Worm (Caenorhabditis elegans): ENCODE results near the gene bus-19.

Gene bus-19

ce11 chrV:12876708-12877107, 4.9 kb downstream of the bus-19 start:
- TF ChIP-seq tbx-37 (GFP tag; conservative IDR thresholded peaks at IDR 0.05) (no peak), ceh-13 (GFP tag; optimal IDR thresholded peaks at IDR 0.05) (no peak), hmg-4 (GFP tag; optimal IDR thresholded peaks at IDR 0.05) (no peak), ama-1 (optimal IDR thresholded peaks at IDR 0.05) (no peak), pes-1 (GFP tag; IDR thresholded peaks at IDR 0.05) (no peak)

DNA sequence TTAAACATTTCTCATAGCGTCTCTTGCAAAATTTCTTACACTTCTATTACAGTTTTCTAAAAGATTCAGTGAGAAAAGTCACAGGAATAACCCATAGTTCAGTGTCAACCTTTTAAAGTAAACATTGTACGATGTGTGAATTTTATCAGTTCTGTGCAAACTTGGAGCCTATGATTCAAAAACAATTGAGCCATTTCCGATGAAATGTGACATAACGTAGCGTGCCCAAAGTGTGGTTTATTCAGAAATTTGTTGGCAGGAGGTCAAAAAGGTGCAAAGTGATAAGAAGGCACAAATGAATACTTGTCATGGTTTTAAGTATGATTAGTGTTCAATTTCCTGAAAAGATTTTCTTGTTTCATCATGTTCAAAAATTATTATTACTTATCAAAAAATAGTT, 5.7 kb downstream of the bus-19 start:
- no peak for TF ChIP-seq flt-1 (GFP tag; IDR thresholded peaks at IDR 0.05)
- TF ChIP-seq aly-1 (tag; optimal IDR thresholded peaks at IDR 0.05): no peak
- no peak for TF ChIP-seq ceh-36 (tag; optimal IDR thresholded peaks at IDR 0.05)
- TF ChIP-seq tbx-37 (GFP tag; conservative IDR thresholded peaks at IDR 0.05): no peak
- no peak for TF ChIP-seq tbx-11 (GFP tag; IDR thresholded peaks at IDR 0.05)
- TF ChIP-seq hmbx-1 (tag; optimal IDR thresholded peaks at IDR 0.05): no peak
- no peak for TF ChIP-seq ceh-13 (GFP tag; optimal IDR thresholded peaks at IDR 0.05)
- TF ChIP-seq scrt-1 (GFP tag; IDR thresholded peaks at IDR 0.05): no peak
- no peak for TF ChIP-seq F13C5.2 (tag; optimal IDR thresholded peaks at IDR 0.05)
- no peak for TF ChIP-seq ets-7 (tag; optimal IDR thresholded peaks at IDR 0.05)
- TF ChIP-seq tra-4 (tag; optimal IDR thresholded peaks at IDR 0.05): no peak
- TF ChIP-seq hmg-4 (GFP tag; optimal IDR thresholded peaks at IDR 0.05): no peak
- no peak for TF ChIP-seq B0310.2 (tag; optimal IDR thresholded peaks at IDR 0.05)
- TF ChIP-seq sea-1 (GFP tag; conservative IDR thresholded peaks at IDR 0.05): no peak
- TF ChIP-seq hnd-1 (tag; optimal IDR thresholded peaks at IDR 0.05): no peak
- TF ChIP-seq ama-1 (optimal IDR thresholded peaks at IDR 0.05): no peak

ce11 chrV:12879349-12879748, 7.5 kb downstream of the bus-19 start:
- TF ChIP-seq hmbx-1 (tag; optimal IDR thresholded peaks at IDR 0.05) (no peak), ceh-13 (GFP tag; optimal IDR thresholded peaks at IDR 0.05) (no peak), tbx-37 (GFP tag; conservative IDR thresholded peaks at IDR 0.05) (no peak), hnd-1 (tag; optimal IDR thresholded peaks at IDR 0.05) (no peak), ets-7 (tag; optimal IDR thresholded peaks at IDR 0.05) (no peak), B0310.2 (tag; optimal IDR thresholded peaks at IDR 0.05) (no peak), ama-1 (optimal IDR thresholded peaks at IDR 0.05) (no peak), F13C5.2 (tag; optimal IDR thresholded peaks at IDR 0.05) (no peak), tbx-11 (GFP tag; IDR thresholded peaks at IDR 0.05) (no peak), aly-1 (tag; optimal IDR thresholded peaks at IDR 0.05) (no peak), hmg-4 (GFP tag; optimal IDR thresholded peaks at IDR 0.05) (no peak), tra-4 (tag; optimal IDR thresholded peaks at IDR 0.05) (no peak), pes-1 (GFP tag; IDR thresholded peaks at IDR 0.05) (no peak), flt-1 (GFP tag; IDR thresholded peaks at IDR 0.05) (no peak), sea-1 (GFP tag; conservative IDR thresholded peaks at IDR 0.05) (no peak)

DNA sequence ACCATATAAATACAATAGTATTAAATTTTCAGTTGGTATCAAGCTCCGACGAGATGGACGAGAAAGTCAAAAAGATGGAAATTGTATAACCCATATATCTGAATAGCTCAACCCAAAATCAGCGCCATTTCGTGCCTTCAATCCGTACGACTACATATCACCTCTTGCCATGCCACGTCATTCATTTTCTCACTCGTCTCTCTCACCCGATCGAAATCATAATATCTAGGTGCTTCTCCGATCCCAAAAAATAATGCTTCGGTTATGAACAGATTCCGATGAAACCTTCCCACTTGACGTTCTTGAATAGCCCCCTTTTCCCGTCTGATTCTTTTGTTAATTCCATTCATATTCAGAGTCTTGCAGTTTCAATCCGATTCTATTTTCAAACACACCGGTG, 9.5 kb downstream of the bus-19 start:
- TF ChIP-seq hnd-1 (tag; optimal IDR thresholded peaks at IDR 0.05) (no peak), hmbx-1 (tag; optimal IDR thresholded peaks at IDR 0.05) (no peak), F13C5.2 (tag; optimal IDR thresholded peaks at IDR 0.05) (no peak), scrt-1 (GFP tag; IDR thresholded peaks at IDR 0.05) (no peak), ceh-13 (GFP tag; optimal IDR thresholded peaks at IDR 0.05) (no peak), flt-1 (GFP tag; IDR thresholded peaks at IDR 0.05) (no peak), tbx-11 (GFP tag; IDR thresholded peaks at IDR 0.05) (no peak), aly-1 (tag; optimal IDR thresholded peaks at IDR 0.05) (no peak), tra-4 (tag; optimal IDR thresholded peaks at IDR 0.05) (no peak), tbx-37 (GFP tag; conservative IDR thresholded peaks at IDR 0.05) (no peak), B0310.2 (tag; optimal IDR thresholded peaks at IDR 0.05) (no peak), ceh-36 (tag; optimal IDR thresholded peaks at IDR 0.05) (no peak), pes-1 (GFP tag; IDR thresholded peaks at IDR 0.05) (no peak), hmg-4 (GFP tag; optimal IDR thresholded peaks at IDR 0.05) (no peak), sea-1 (GFP tag; conservative IDR thresholded peaks at IDR 0.05) (no peak), ets-7 (tag; optimal IDR thresholded peaks at IDR 0.05) (no peak), ama-1 (optimal IDR thresholded peaks at IDR 0.05) (no peak)

ce11 chrV:12882370-12882769, 10.5 kb downstream of the bus-19 start:
- TF ChIP-seq hnd-1 (tag; optimal IDR thresholded peaks at IDR 0.05) (no peak), B0310.2 (tag; optimal IDR thresholded peaks at IDR 0.05) (no peak), flt-1 (GFP tag; IDR thresholded peaks at IDR 0.05) (no peak), sea-1 (GFP tag; conservative IDR thresholded peaks at IDR 0.05) (no peak), scrt-1 (GFP tag; IDR thresholded peaks at IDR 0.05) (no peak), tbx-11 (GFP tag; IDR thresholded peaks at IDR 0.05) (no peak), tbx-37 (GFP tag; conservative IDR thresholded peaks at IDR 0.05) (no peak), ets-7 (tag; optimal IDR thresholded peaks at IDR 0.05) (no peak), aly-1 (tag; optimal IDR thresholded peaks at IDR 0.05) (no peak), pes-1 (GFP tag; IDR thresholded peaks at IDR 0.05) (no peak), hmg-4 (GFP tag; optimal IDR thresholded peaks at IDR 0.05) (no peak), F13C5.2 (tag; optimal IDR thresholded peaks at IDR 0.05) (no peak), tra-4 (tag; optimal IDR thresholded peaks at IDR 0.05) (no peak), ceh-13 (GFP tag; optimal IDR thresholded peaks at IDR 0.05) (no peak), ceh-36 (tag; optimal IDR thresholded peaks at IDR 0.05) (no peak), hmbx-1 (tag; optimal IDR thresholded peaks at IDR 0.05) (no peak), ama-1 (optimal IDR thresholded peaks at IDR 0.05) (no peak)

DNA sequence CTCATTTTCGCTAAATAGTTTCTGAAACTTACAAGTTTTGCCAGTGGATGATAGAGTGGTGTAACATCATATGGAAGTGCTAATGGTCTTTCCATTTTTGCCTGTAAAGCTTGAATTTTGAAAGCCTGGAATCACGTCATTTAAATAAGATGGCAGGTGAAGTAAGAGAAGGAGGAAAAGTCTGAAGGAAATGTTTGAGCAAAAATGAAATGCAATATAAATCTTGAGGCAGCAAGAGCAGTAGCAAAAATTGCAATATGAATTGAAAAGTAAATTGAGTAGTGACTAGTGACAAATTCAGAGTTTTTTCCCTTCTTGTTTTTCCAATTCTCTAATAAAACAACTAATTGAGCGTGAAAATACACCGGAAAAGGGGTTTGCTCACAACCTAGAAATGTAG, 14.0 kb downstream of the bus-19 start, which contains the start of gene glb-24:
TSS of gene glb-24 (minus strand) at position 101 of the 400 bp plus-strand sequence.
- TF ChIP-seq aly-1 (tag; optimal IDR thresholded peaks at IDR 0.05) (no peak), tra-4 (tag; optimal IDR thresholded peaks at IDR 0.05) (no peak), hmg-4 (GFP tag; optimal IDR thresholded peaks at IDR 0.05) (no peak), ets-7 (tag; optimal IDR thresholded peaks at IDR 0.05) (no peak), scrt-1 (GFP tag; IDR thresholded peaks at IDR 0.05) (no peak), hmbx-1 (tag; optimal IDR thresholded peaks at IDR 0.05) (no peak), ama-1 (optimal IDR thresholded peaks at IDR 0.05) (no peak), F13C5.2 (tag; optimal IDR thresholded peaks at IDR 0.05) (no peak), ceh-36 (tag; optimal IDR thresholded peaks at IDR 0.05) (no peak), tbx-11 (GFP tag; IDR thresholded peaks at IDR 0.05) (no peak), tbx-37 (GFP tag; conservative IDR thresholded peaks at IDR 0.05) (no peak), sea-1 (GFP tag; conservative IDR thresholded peaks at IDR 0.05) (no peak)

- TF ChIP-seq ceh-13 (GFP tag; optimal IDR thresholded peaks at IDR 0.05) (no peak), ceh-36 (tag; optimal IDR thresholded peaks at IDR 0.05) (no peak), pes-1 (GFP tag; IDR thresholded peaks at IDR 0.05) (no peak), hmbx-1 (tag; optimal IDR thresholded peaks at IDR 0.05) (no peak), hmg-4 (GFP tag; optimal IDR thresholded peaks at IDR 0.05) (no peak), B0310.2 (tag; optimal IDR thresholded peaks at IDR 0.05) (no peak), tbx-37 (GFP tag; conservative IDR thresholded peaks at IDR 0.05) (no peak), flt-1 (GFP tag; IDR thresholded peaks at IDR 0.05) (no peak), F13C5.2 (tag; optimal IDR thresholded peaks at IDR 0.05) (no peak), scrt-1 (GFP tag; IDR thresholded peaks at IDR 0.05) (no peak), aly-1 (tag; optimal IDR thresholded peaks at IDR 0.05) (no peak), sea-1 (GFP tag; conservative IDR thresholded peaks at IDR 0.05) (no peak), hnd-1 (tag; optimal IDR thresholded peaks at IDR 0.05) (no peak), ets-7 (tag; optimal IDR thresholded peaks at IDR 0.05) (no peak), tra-4 (tag; optimal IDR thresholded peaks at IDR 0.05) (no peak), ama-1 (optimal IDR thresholded peaks at IDR 0.05) (no peak), tbx-11 (GFP tag; IDR thresholded peaks at IDR 0.05) (no peak)
These were observed 23.9 kb downstream of the bus-19 start, which contains the start of gene ttbk-7 for ce11 chrV:12895772-12896171. Gene ttbk-7 (minus strand): TSS chrV:12895872.

All from whole organism, early embryonic.